Worm (Caenorhabditis elegans) whole organism, L3 larva: ENCODE measurements around the gene C50D2.1.

ENCODE experiments used
- ZK546.5 ChIP-seq: sonication (generic microtip); optimal IDR thresholded peaks from 2 replicates; lab custom pipeline; 2017; ENCODE audit warnings: missing biosample characterization, missing genetic modification characterization
- aly-2 ChIP-seq: fragments of 150-350 bp; optimal IDR thresholded peaks from 2 replicates; lab custom pipeline; 2014; ENCODE audit warnings: missing biosample characterization, missing genetic modification characterization
- ama-1 ChIP-seq: fragments of 150-350 bp; optimal IDR thresholded peaks from 2 replicates; lab custom pipeline; 2018
- ceh-16 ChIP-seq: sonication (generic microtip); optimal IDR thresholded peaks from 2 replicates; lab custom pipeline; 2017; ENCODE audit warnings: missing biosample characterization, missing genetic modification characterization
- ceh-82 ChIP-seq: fragments of 150-350 bp; optimal IDR thresholded peaks from 2 replicates; lab custom pipeline; 2014; ENCODE audit warnings: missing biosample characterization, missing genetic modification characterization
- ceh-9 ChIP-seq: sonication (generic microtip); optimal IDR thresholded peaks from 2 replicates; lab custom pipeline; 2018; ENCODE audit warnings: missing biosample characterization, missing genetic modification characterization
- daf-12 ChIP-seq: fragments of 150-350 bp; optimal IDR thresholded peaks from 2 replicates; lab custom pipeline; 2014; ENCODE audit warnings: missing biosample characterization, missing genetic modification reagents, missing genetic modification characterization
- egl-27 ChIP-seq: sonication (generic microtip); optimal IDR thresholded peaks from 4 replicates; lab custom pipeline; 2017; ENCODE audit warnings: missing biosample characterization, missing genetic modification reagents, missing genetic modification characterization
- egl-5 ChIP-seq: fragments of 150-350 bp; optimal IDR thresholded peaks from 2 replicates; lab custom pipeline; 2017; ENCODE audit warnings: missing biosample characterization, missing genetic modification reagents, missing genetic modification characterization, inconsistent platforms
- elt-1 ChIP-seq: fragments of 150-350 bp; optimal IDR thresholded peaks from 2 replicates; lab custom pipeline; 2014; ENCODE audit warnings: missing biosample characterization, missing genetic modification characterization
- elt-2 ChIP-seq: sonication (generic microtip); optimal IDR thresholded peaks from 2 replicates; lab custom pipeline; 2016; ENCODE audit warnings: missing genetic modification reagents, mild to moderate bottlenecking, missing genetic modification characterization, missing compliant biosample characterization
- elt-3 ChIP-seq, 3 experiments: fragments of 150-350 bp in 1 of 3; sonication (generic microtip) in 2 of 3; optimal IDR thresholded peaks; 2 replicates in 2 of 3; 4 replicates in 1 of 3; lab custom pipeline; 2014 to 2017; ENCODE audit warnings: missing biosample characterization in 3 of 3, missing genetic modification characterization in 3 of 3
- eor-1 ChIP-seq, 2 experiments: fragments of 150-350 bp; optimal IDR thresholded peaks; 2 replicates each; lab custom pipeline; 2014 to 2018; ENCODE audit warnings: missing biosample characterization in 2 of 2, missing genetic modification characterization in 2 of 2
- fkh-10 ChIP-seq: sonication (generic microtip); optimal IDR thresholded peaks from 2 replicates; lab custom pipeline; 2017; ENCODE audit warnings: missing biosample characterization, missing genetic modification reagents, missing genetic modification characterization
- fkh-2 ChIP-seq: fragments of 150-350 bp; optimal IDR thresholded peaks from 2 replicates; lab custom pipeline; 2014; ENCODE audit warnings: missing biosample characterization, missing genetic modification reagents, missing genetic modification characterization
- fos-1 ChIP-seq: fragments of 150-350 bp; optimal IDR thresholded peaks from 2 replicates; lab custom pipeline; 2014; ENCODE audit warnings: missing biosample characterization, missing genetic modification characterization
- hmg-11 ChIP-seq: sonication (generic microtip); optimal IDR thresholded peaks from 2 replicates; lab custom pipeline; 2016; ENCODE audit warnings: missing genetic modification characterization, missing compliant biosample characterization
- jun-1 ChIP-seq: fragments of 150-350 bp; optimal IDR thresholded peaks from 2 replicates; lab custom pipeline; 2014; ENCODE audit warnings: missing biosample characterization, missing genetic modification reagents, missing genetic modification characterization
- lin-15B ChIP-seq: fragments of 150-350 bp; optimal IDR thresholded peaks from 2 replicates; lab custom pipeline; 2014; ENCODE audit warnings: missing biosample characterization, missing genetic modification characterization
- lin-39 ChIP-seq: fragments of 150-350 bp; optimal IDR thresholded peaks from 2 replicates; lab custom pipeline; 2018; ENCODE audit warnings: missing biosample characterization, missing genetic modification reagents, missing genetic modification characterization
- lsy-12 ChIP-seq: sonication (generic microtip); optimal IDR thresholded peaks from 2 replicates; lab custom pipeline; 2016; ENCODE audit warnings: mild to moderate bottlenecking, missing genetic modification characterization, missing compliant biosample characterization
- mdl-1 ChIP-seq: fragments of 150-350 bp; optimal IDR thresholded peaks from 2 replicates; lab custom pipeline; 2014; ENCODE audit warnings: missing biosample characterization, missing genetic modification characterization
- nhr-11 ChIP-seq: fragments of 150-350 bp; optimal IDR thresholded peaks from 2 replicates; lab custom pipeline; 2014; ENCODE audit warnings: missing biosample characterization, missing genetic modification characterization
- nhr-23 ChIP-seq: fragments of 150-350 bp; optimal IDR thresholded peaks from 2 replicates; lab custom pipeline; 2014; ENCODE audit warnings: missing biosample characterization, missing genetic modification reagents, missing genetic modification characterization
- nhr-237 ChIP-seq: fragments of 150-350 bp; optimal IDR thresholded peaks from 2 replicates; lab custom pipeline; 2014; ENCODE audit warnings: missing biosample characterization, missing genetic modification characterization
- nhr-25 ChIP-seq: sonication (generic microtip); optimal IDR thresholded peaks from 2 replicates; lab custom pipeline; 2017; ENCODE audit warnings: missing biosample characterization, missing genetic modification characterization
- nhr-28 ChIP-seq: fragments of 150-350 bp; optimal IDR thresholded peaks from 2 replicates; lab custom pipeline; 2014; ENCODE audit warnings: missing biosample characterization, missing genetic modification characterization
- nhr-43 ChIP-seq: sonication (generic microtip); optimal IDR thresholded peaks from 2 replicates; lab custom pipeline; 2016; ENCODE audit warnings: mild to moderate bottlenecking, missing genetic modification characterization, missing compliant biosample characterization; ENCODE audit not compliant: poor library complexity, severe bottlenecking
- nhr-76 ChIP-seq: fragments of 150-350 bp; sonication (generic microtip); optimal IDR thresholded peaks from 5 replicates; lab custom pipeline; 2014; ENCODE audit warnings: missing biosample characterization, missing genetic modification characterization
- pha-4 ChIP-seq: fragments of 150-350 bp; optimal IDR thresholded peaks from 2 replicates; lab custom pipeline; 2014; ENCODE audit warnings: missing biosample characterization, missing genetic modification reagents, missing genetic modification characterization
- pqm-1 ChIP-seq: fragments of 150-350 bp; optimal IDR thresholded peaks from 2 replicates; lab custom pipeline; 2017; ENCODE audit warnings: missing biosample characterization, missing genetic modification characterization, inconsistent platforms
- skn-1 ChIP-seq: fragments of 150-350 bp; optimal IDR thresholded peaks from 2 replicates; lab custom pipeline; 2014; ENCODE audit warnings: missing biosample characterization, missing genetic modification characterization
- unc-39 ChIP-seq: sonication (generic microtip); optimal IDR thresholded peaks from 4 replicates; lab custom pipeline; 2017; ENCODE audit warnings: missing biosample characterization, missing genetic modification characterization
- unc-62 ChIP-seq: fragments of 150-350 bp; sonication (generic microtip); optimal IDR thresholded peaks from 4 replicates; lab custom pipeline; 2014; ENCODE audit warnings: missing biosample characterization, missing genetic modification reagents, missing genetic modification characterization
- zag-1 ChIP-seq: fragments of 150-350 bp; optimal IDR thresholded peaks from 2 replicates; lab custom pipeline; 2014; ENCODE audit warnings: missing biosample characterization, missing genetic modification characterization
- ztf-11 ChIP-seq: fragments of 150-350 bp; optimal IDR thresholded peaks from 2 replicates; lab custom pipeline; 2014; ENCODE audit warnings: missing biosample characterization, missing genetic modification characterization

The C50D2.1 gene

ce11 chrII:107703-108102 is 3.7 kb upstream of the C50D2.1 start:
- TF ChIP-seq fkh-2 (no peak), ama-1 (no peak), ZK546.5 (tag; lab: Kevin White, UChicago) (no peak), aly-2 (tag; lab: Kevin White, UChicago) (no peak), daf-12 (tag; lab: Kevin White, UChicago) (no peak)
- TF ChIP-seq, all 47 proteins: peak for 0

- TF ChIP-seq egl-27 (tag; lab: Kevin White, UChicago): no peak
- no peak for TF ChIP-seq ama-1
These were observed 2.5 kb upstream of the C50D2.1 start, which contains the start of gene C50D2.2 for ce11 chrII:108865-109264. TSS of gene C50D2.2 (plus strand) at chrII:109165.

- TF ChIP-seq eor-1 (tag; optimal IDR thresholded peaks at IDR 0.05; lab: Kevin White, UChicago) (no peak), jun-1 (tag; lab: Kevin White, UChicago) (no peak), daf-12 (tag; lab: Kevin White, UChicago) (no peak), elt-2 (peak; percentile 15), fkh-10 (no peak), ceh-16 (no peak), nhr-28 (tag; lab: Kevin White, UChicago) (no peak), unc-62 (no peak), nhr-25 (peak; percentile 22), fos-1 (no peak)
These were observed 864 bp downstream of the C50D2.1 start for ce11 chrII:112231-112630.

ce11 chrII:116916-117315 is 5.5 kb downstream of the C50D2.1 start, which contains the start of gene srt-54:
TSS of gene srt-54 (plus strand) at chrII:117216.
- TF ChIP-seq jun-1 (tag; lab: Kevin White, UChicago): no peak

- no peak for TF ChIP-seq lin-15B (tag; lab: Kevin White, UChicago)
- TF ChIP-seq nhr-28 (tag; lab: Kevin White, UChicago): no peak
- TF ChIP-seq unc-62: no peak
- TF ChIP-seq nhr-76: no peak
- no peak for TF ChIP-seq nhr-237
- TF ChIP-seq pha-4: no peak
These were observed 9.8 kb downstream of the C50D2.1 start, which contains the start of gene K10B4.3 for ce11 chrII:121121-121520. TSS of gene K10B4.3 (minus strand) at chrII:121221.

- no peak for TF ChIP-seq zag-1 (tag; lab: Kevin White, UChicago)
- peak; percentile 86 for TF ChIP-seq nhr-25
- peak; percentile 35 for TF ChIP-seq hmg-11 (tag; lab: Kevin White, UChicago)
- TF ChIP-seq pha-4: peak; percentile 26
These were observed 10.6 kb downstream of the C50D2.1 start for ce11 chrII:122008-122407.

ce11 chrII:122494-122893 is 11.1 kb downstream of the C50D2.1 start:
- peak; percentile 55 for TF ChIP-seq elt-2
- no peak for TF ChIP-seq elt-1 (tag; lab: Kevin White, UChicago)
- peak; percentile 49 for TF ChIP-seq pqm-1
- TF ChIP-seq skn-1 (tag; lab: Kevin White, UChicago): peak; percentile 5
- peak; percentile 75 for TF ChIP-seq pha-4

ce11 chrII:124904-125303 is 13.5 kb downstream of the C50D2.1 start, which contains the start of gene nmur-2:
TSS of gene nmur-2 (minus strand) at chrII:125004.
- no peak for TF ChIP-seq nhr-11 (tag; lab: Kevin White, UChicago)
- TF ChIP-seq mdl-1 (tag; lab: Kevin White, UChicago): no peak
- no peak for TF ChIP-seq ama-1
- no peak for TF ChIP-seq elt-1 (tag; lab: Kevin White, UChicago)
- TF ChIP-seq egl-5 (tag; lab: Kevin White, UChicago): no peak
- no peak for TF ChIP-seq lin-39 (tag; lab: Kevin White, UChicago)
- no peak for TF ChIP-seq elt-3 (tag; optimal IDR thresholded peaks at IDR 0.05; lab: Kevin White, UChicago)
- no peak for TF ChIP-seq nhr-43 (tag; lab: Kevin White, UChicago)
- no peak for TF ChIP-seq unc-39 (tag; lab: Kevin White, UChicago)
- no peak for TF ChIP-seq elt-2
- no peak for TF ChIP-seq lsy-12 (tag; lab: Kevin White, UChicago)
- TF ChIP-seq aly-2 (tag; lab: Kevin White, UChicago): no peak
- TF ChIP-seq daf-12 (tag; lab: Kevin White, UChicago): no peak
- no peak for TF ChIP-seq ceh-82 (tag; lab: Kevin White, UChicago)
- TF ChIP-seq ztf-11: no peak
- no peak for TF ChIP-seq ceh-9 (tag; lab: Kevin White, UChicago)
- no peak for TF ChIP-seq fos-1
- no peak for TF ChIP-seq nhr-23 (tag; lab: Kevin White, UChicago)
